Worm (Caenorhabditis elegans) whole organism, L4 larva: Measurements from ENCODE around the gene F27B10.1.

ENCODE experiments used
- R02D3.7 ChIP-seq: fragments of 150-350 bp; sonication (generic microtip); optimal IDR thresholded peaks from 3 replicates; lab custom pipeline; 2014; ENCODE audit warnings: missing biosample characterization, missing genetic modification characterization
- Y5F2A.4 ChIP-seq: fragments of 200-800 bp; sonication (Bioruptor generic); optimal IDR thresholded peaks from 2 replicates; lab custom pipeline; 2018; ENCODE audit warnings: mild to moderate bottlenecking, missing genetic modification characterization, missing compliant biosample characterization
- Y75B8A.6 ChIP-seq: fragments of 200-800 bp; sonication (Bioruptor generic); IDR thresholded peaks from 2 replicates; pipeline ENCODE4 v1.3.6; 2022; ENCODE audit warnings: missing genetic modification reagents, missing genetic modification characterization, missing compliant biosample characterization
- aha-1 ChIP-seq: fragments of 150-350 bp; peaks from one replicate; lab custom pipeline; 2014; ENCODE audit warnings: missing biosample characterization, missing genetic modification characterization
- aly-2 ChIP-seq: sonication (generic microtip); optimal IDR thresholded peaks from 2 replicates; lab custom pipeline; 2018; ENCODE audit warnings: missing biosample characterization, missing genetic modification characterization
- attf-4 ChIP-seq: sonication (generic microtip); optimal IDR thresholded peaks from 3 replicates; lab custom pipeline; 2017; ENCODE audit warnings: missing biosample characterization, missing genetic modification characterization
- ceh-28 ChIP-seq: fragments of 150-350 bp; optimal IDR thresholded peaks from 2 replicates; lab custom pipeline; 2014; ENCODE audit warnings: missing biosample characterization, missing genetic modification reagents, missing genetic modification characterization
- ces-1 ChIP-seq: fragments of 150-350 bp; sonication (generic microtip); optimal IDR thresholded peaks from 4 replicates; lab custom pipeline; 2014; ENCODE audit warnings: missing biosample characterization, missing genetic modification reagents, missing genetic modification characterization
- daf-16 ChIP-seq, 3 experiments: sonication (generic microtip); optimal IDR thresholded peaks; 2 replicates each; lab custom pipeline; 2016 to 2017; ENCODE audit warnings: missing genetic modification characterization in 3 of 3, missing genetic modification reagents in 3 of 3, mild to moderate bottlenecking in 2 of 3, missing compliant biosample characterization in 2 of 3, missing biosample characterization in 1 of 3, moderate library complexity in 1 of 3
- daf-19 ChIP-seq: fragments of 200-800 bp; sonication (Bioruptor generic); conservative IDR thresholded peaks from 2 replicates; pipeline ENCODE4 v1.3.6; 2022; ENCODE audit warnings: missing genetic modification characterization, missing compliant biosample characterization
- dmd-6 ChIP-seq: fragments of 200-800 bp; sonication (Bioruptor generic); IDR thresholded peaks from 2 replicates; pipeline ENCODE4 v1.3.6; 2022; ENCODE audit warnings: missing genetic modification reagents, missing genetic modification characterization, missing compliant biosample characterization
- dmd-8 ChIP-seq: fragments of 200-800 bp; sonication (Bioruptor generic); IDR thresholded peaks from 2 replicates; pipeline ENCODE4 v1.3.6; 2022; ENCODE audit warnings: missing genetic modification characterization, missing compliant biosample characterization
- dpl-1 ChIP-seq: fragments of 150-350 bp; optimal IDR thresholded peaks from 2 replicates; lab custom pipeline; 2014; ENCODE audit warnings: missing biosample characterization, missing genetic modification reagents, missing genetic modification characterization
- duxl-1 ChIP-seq: sonication (generic microtip); optimal IDR thresholded peaks from 2 replicates; lab custom pipeline; 2016; ENCODE audit warnings: mild to moderate bottlenecking, missing genetic modification characterization, moderate library complexity, missing compliant biosample characterization; ENCODE audit not compliant: poor library complexity
- dve-1 ChIP-seq: sonication (generic microtip); optimal IDR thresholded peaks from 2 replicates; lab custom pipeline; 2017; ENCODE audit warnings: antibody characterized with exemption, mild to moderate bottlenecking, missing genetic modification characterization, missing compliant biosample characterization; ENCODE audit not compliant: insufficient read depth
- egl-43 ChIP-seq: fragments of 200-800 bp; sonication (Bioruptor generic); IDR thresholded peaks from 2 replicates; pipeline ENCODE4 v1.3.6; 2022; ENCODE audit warnings: missing genetic modification reagents, missing genetic modification characterization, missing compliant biosample characterization
- fos-1 ChIP-seq: fragments of 150-350 bp; optimal IDR thresholded peaks from 2 replicates; lab custom pipeline; 2014; ENCODE audit warnings: missing biosample characterization, missing genetic modification characterization
- hlh-11 ChIP-seq: fragments of 200-800 bp; sonication (Bioruptor generic); optimal IDR thresholded peaks from 2 replicates; lab custom pipeline; 2018; ENCODE audit warnings: mild to moderate bottlenecking, missing genetic modification characterization, missing compliant biosample characterization
- hlh-30 ChIP-seq: sonication (generic microtip); optimal IDR thresholded peaks from 2 replicates; lab custom pipeline; 2017; ENCODE audit warnings: antibody characterized with exemption, mild to moderate bottlenecking, missing genetic modification characterization, missing compliant biosample characterization; ENCODE audit not compliant: insufficient read depth
- jun-1 ChIP-seq: fragments of 150-350 bp; optimal IDR thresholded peaks from 2 replicates; lab custom pipeline; 2014; ENCODE audit warnings: missing biosample characterization, missing genetic modification reagents, missing genetic modification characterization
- lim-7 ChIP-seq: fragments of 200-800 bp; sonication (Bioruptor generic); IDR thresholded peaks from 2 replicates; pipeline ENCODE4 v1.3.6; 2022; ENCODE audit warnings: missing genetic modification characterization, missing compliant biosample characterization
- lin-15B ChIP-seq: fragments of 150-350 bp; sonication (generic microtip); optimal IDR thresholded peaks from 3 replicates; lab custom pipeline; 2014; ENCODE audit warnings: missing biosample characterization, missing genetic modification characterization
- lsy-2 ChIP-seq, 2 experiments: fragments of 150-350 bp in 1 of 2; sonication (generic microtip) in 1 of 2; optimal IDR thresholded peaks; 2 replicates each; lab custom pipeline; 2014 to 2017; ENCODE audit warnings: missing biosample characterization in 2 of 2, missing genetic modification characterization in 2 of 2
- mdt-29 ChIP-seq: fragments of 200-800 bp; sonication (Bioruptor generic); IDR thresholded peaks from 2 replicates; pipeline ENCODE4 v1.3.6; 2022; ENCODE audit warnings: missing genetic modification reagents, missing genetic modification characterization, missing compliant biosample characterization
- mep-1 ChIP-seq: fragments of 150-350 bp; sonication (generic microtip); optimal IDR thresholded peaks from 3 replicates; lab custom pipeline; 2014; ENCODE audit warnings: missing biosample characterization, missing genetic modification characterization
- mxl-2 ChIP-seq: fragments of 200-800 bp; sonication (Bioruptor generic); conservative IDR thresholded peaks from 2 replicates; pipeline ENCODE4 v1.3.6; 2022; ENCODE audit warnings: missing genetic modification reagents, missing genetic modification characterization, missing compliant biosample characterization
- nhr-102 ChIP-seq: sonication (generic microtip); optimal IDR thresholded peaks from 2 replicates; lab custom pipeline; 2016; ENCODE audit warnings: mild to moderate bottlenecking, missing genetic modification characterization, moderate library complexity, missing compliant biosample characterization
- nhr-11 ChIP-seq: fragments of 150-350 bp; optimal IDR thresholded peaks from 2 replicates; lab custom pipeline; 2014; ENCODE audit warnings: missing biosample characterization, missing genetic modification characterization
- nhr-28 ChIP-seq: fragments of 150-350 bp; optimal IDR thresholded peaks from 2 replicates; lab custom pipeline; 2014; ENCODE audit warnings: missing biosample characterization, missing genetic modification characterization
- nhr-6 ChIP-seq: fragments of 150-350 bp; optimal IDR thresholded peaks from 2 replicates; lab custom pipeline; 2014; ENCODE audit warnings: missing biosample characterization, missing genetic modification characterization
- nhr-76 ChIP-seq: fragments of 150-350 bp; optimal IDR thresholded peaks from 2 replicates; lab custom pipeline; 2014; ENCODE audit warnings: missing biosample characterization, missing genetic modification characterization
- nhr-77 ChIP-seq: fragments of 150-350 bp; optimal IDR thresholded peaks from 2 replicates; lab custom pipeline; 2014; ENCODE audit warnings: missing biosample characterization, missing genetic modification characterization
- php-3 ChIP-seq: fragments of 200-800 bp; sonication (Bioruptor generic); IDR thresholded peaks from 2 replicates; pipeline ENCODE4 v1.3.6; 2022; ENCODE audit warnings: missing genetic modification reagents, missing genetic modification characterization, missing compliant biosample characterization
- pqm-1 ChIP-seq: sonication (generic microtip); optimal IDR thresholded peaks from 2 replicates; lab custom pipeline; 2017; ENCODE audit warnings: missing biosample characterization, missing genetic modification characterization
- saeg-2 ChIP-seq: fragments of 200-800 bp; sonication (Bioruptor generic); IDR thresholded peaks from 2 replicates; pipeline ENCODE4 v1.3.6; 2022; ENCODE audit warnings: missing genetic modification reagents, missing genetic modification characterization, missing compliant biosample characterization
- snpc-4 ChIP-seq: fragments of 150-350 bp; optimal IDR thresholded peaks from 2 replicates; lab custom pipeline; 2014; ENCODE audit warnings: missing biosample characterization, missing genetic modification characterization
- unc-39 ChIP-seq: sonication (generic microtip); optimal IDR thresholded peaks from 2 replicates; lab custom pipeline; 2017; ENCODE audit warnings: missing biosample characterization, missing genetic modification characterization
- unc-62 ChIP-seq, 3 experiments: fragments of 150-350 bp in 1 of 3; sonication (generic microtip); optimal IDR thresholded peaks in 2 of 3; peaks in 1 of 3; 1 replicate in 1 of 3; 2 replicates in 2 of 3; lab custom pipeline; 2014 to 2017; ENCODE audit warnings: missing biosample characterization in 3 of 3, missing genetic modification characterization in 3 of 3, missing genetic modification reagents in 3 of 3, missing genotype in 1 of 3
- zag-1 ChIP-seq: fragments of 150-350 bp; optimal IDR thresholded peaks from 2 replicates; lab custom pipeline; 2014; ENCODE audit warnings: missing biosample characterization, missing genetic modification characterization
- zip-2 ChIP-seq: fragments of 150-350 bp; optimal IDR thresholded peaks from 2 replicates; lab custom pipeline; 2014; ENCODE audit warnings: missing biosample characterization, missing genetic modification characterization
- ztf-11 ChIP-seq: fragments of 150-350 bp; optimal IDR thresholded peaks from 2 replicates; lab custom pipeline; 2014; ENCODE audit warnings: missing biosample characterization, missing genetic modification characterization

Gene F27B10.1

ce11 chrV:7093720-7094401 is 21.5 kb downstream of the F27B10.1 start, which contains the start of gene nhr-135 (continued):
- TF ChIP-seq aly-2 (tag; lab: Kevin White, UChicago) (no peak), attf-4 (tag; lab: Kevin White, UChicago) (no peak), zip-2 (no peak), daf-19 (no peak), zag-1 (tag; lab: Kevin White, UChicago) (no peak)

- no peak for TF ChIP-seq Y75B8A.6 (GFP tag; lab: Robert Waterston, UW)
- no peak for TF ChIP-seq dmd-8
- TF ChIP-seq lim-7 (GFP tag; lab: Robert Waterston, UW), result no peak
- TF ChIP-seq aha-1 (tag; lab: Kevin White, UChicago), result no peak
- peak; percentile 84 for TF ChIP-seq pqm-1 (tag; lab: Kevin White, UChicago)
- TF ChIP-seq zag-1 (tag; lab: Kevin White, UChicago), result no peak
- TF ChIP-seq mxl-2 (GFP tag; lab: Robert Waterston, UW), result 0 out of 2 replicates have a peak, but pooled peaks have one; percentile 44
- TF ChIP-seq duxl-1 (tag; lab: Kevin White, UChicago), result no peak
- peak; percentile 50 for TF ChIP-seq hlh-11
- TF ChIP-seq hlh-30 (tag; lab: Kevin White, UChicago), result peak; percentile 2
- no peak for TF ChIP-seq dpl-1 (GFP tag; lab: Kevin White, UChicago)
- no peak for TF ChIP-seq nhr-11 (tag; lab: Kevin White, UChicago)
- TF ChIP-seq unc-62 (GFP tag; optimal IDR thresholded peaks at IDR 0.05 in 1 of 2; lab: Kevin White, UChicago), result peak in 1 of 2 experiments; percentile 48
- TF ChIP-seq unc-62 (tag; optimal IDR thresholded peaks at IDR 0.05; lab: Kevin White, UChicago), result no peak
- no peak for TF ChIP-seq nhr-77
- peak; percentile 25 for TF ChIP-seq mep-1 (tag; lab: Kevin White, UChicago)
- TF ChIP-seq nhr-28 (tag; lab: Kevin White, UChicago), result peak; percentile 91
- 0 out of 2 replicates have a peak, but pooled peaks have one; percentile 30 for TF ChIP-seq php-3 (GFP tag; lab: Robert Waterston, UW)
- no peak for TF ChIP-seq ztf-11
- 0 out of 2 replicates have a peak, but pooled peaks have one; percentile 30 for TF ChIP-seq dmd-6 (GFP tag; lab: Robert Waterston, UW)
- no peak for TF ChIP-seq ces-1 (GFP tag; lab: Kevin White, UChicago)
- no peak for TF ChIP-seq snpc-4 (tag; lab: Kevin White, UChicago)
- no peak for TF ChIP-seq lin-15B (tag; lab: Kevin White, UChicago)
- no peak for TF ChIP-seq daf-16 (GFP tag; optimal IDR thresholded peaks at IDR 0.05; lab: Kevin White, UChicago)
- TF ChIP-seq daf-16 (tag; optimal IDR thresholded peaks at IDR 0.05; lab: Kevin White, UChicago), result peak; percentile 57
- no peak for TF ChIP-seq saeg-2 (GFP tag; lab: Robert Waterston, UW)
- no peak for TF ChIP-seq lsy-2 (tag; optimal IDR thresholded peaks at IDR 0.05; lab: Kevin White, UChicago)
- TF ChIP-seq R02D3.7, result no peak
- peak; percentile 54 for TF ChIP-seq dve-1 (tag; lab: Kevin White, UChicago)
- no peak for TF ChIP-seq mdt-29 (GFP tag; lab: Robert Waterston, UW)
- TF ChIP-seq fos-1 (tag; lab: Kevin White, UChicago), result no peak
- peak; percentile 44 for TF ChIP-seq nhr-102 (tag; lab: Kevin White, UChicago)
- TF ChIP-seq Y5F2A.4 (GFP tag; lab: Kevin White, UChicago), result no peak
- no peak for TF ChIP-seq jun-1 (tag; lab: Kevin White, UChicago)
- TF ChIP-seq nhr-76 (tag; lab: Kevin White, UChicago), result no peak
- no peak for TF ChIP-seq nhr-6 (tag; lab: Kevin White, UChicago)
- no peak for TF ChIP-seq unc-39 (tag; lab: Kevin White, UChicago)
- no peak for TF ChIP-seq ceh-28
- TF ChIP-seq egl-43, result no peak
Observed at ce11 chrV:7095254-7095990, 23.0 kb downstream of the F27B10.1 start.
